Fruit fly (Drosophila melanogaster) whole organism, embryonic: ENCODE measurements around the gene ATPsynO.

ENCODE experiments used
- Atf6 ChIP-seq: fragments of 200-800 bp; sonication (Bioruptor generic); IDR thresholded peaks from 2 replicates; pipeline ENCODE4 v1.3.6; 2022; ENCODE audit warnings: missing biosample characterization, missing genetic modification characterization
- BEAF-32 ChIP-seq: fragments of 200-800 bp; sonication (Bioruptor generic); optimal IDR thresholded peaks from 3 replicates; lab custom pipeline; 2017; ENCODE audit warnings: missing biosample characterization, missing genetic modification characterization, mild to moderate bottlenecking, moderate library complexity, missing genetic modification reagents
- Bdp1 ChIP-seq: fragments of 200-800 bp; sonication (Bioruptor generic); optimal IDR thresholded peaks from 3 replicates; lab custom pipeline; 2016; ENCODE audit warnings: missing biosample characterization, missing genetic modification characterization
- Blimp-1 ChIP-seq: fragments of 200-800 bp; sonication (Bioruptor generic); optimal IDR thresholded peaks from 3 replicates; lab custom pipeline; 2018; ENCODE audit warnings: missing biosample characterization, missing genetic modification characterization, mild to moderate bottlenecking, moderate library complexity, missing genetic modification reagents
- BtbVII ChIP-seq: fragments of 200-800 bp; sonication (Bioruptor generic); optimal IDR thresholded peaks from 3 replicates; lab custom pipeline; 2017; ENCODE audit warnings: missing biosample characterization, mild to moderate bottlenecking, missing genetic modification characterization
- CG10147 ChIP-seq: fragments of 200-800 bp; sonication (Bioruptor generic); optimal IDR thresholded peaks from 2 replicates; lab custom pipeline; 2019; ENCODE audit warnings: missing biosample characterization, mild to moderate bottlenecking, missing genetic modification characterization, moderate library complexity
- CG11504 ChIP-seq: fragments of 200-800 bp; sonication (Bioruptor generic); optimal IDR thresholded peaks from 3 replicates; lab custom pipeline; 2019; ENCODE audit warnings: missing biosample characterization, mild to moderate bottlenecking, missing genetic modification characterization, moderate library complexity
- CG12299 ChIP-seq: fragments of 200-800 bp; sonication (Bioruptor generic); optimal IDR thresholded peaks from 2 replicates; lab custom pipeline; 2018; ENCODE audit warnings: missing biosample characterization, mild to moderate bottlenecking, missing genetic modification characterization
- CG12391 ChIP-seq: fragments of 200-800 bp; sonication (Bioruptor generic); optimal IDR thresholded peaks from 3 replicates; lab custom pipeline; 2018; ENCODE audit warnings: missing biosample characterization, mild to moderate bottlenecking, missing genetic modification characterization, moderate library complexity
- CG1602 ChIP-seq: fragments of 200-800 bp; sonication (Bioruptor generic); optimal IDR thresholded peaks from 3 replicates; lab custom pipeline; 2016; ENCODE audit warnings: missing biosample characterization, missing genetic modification characterization
- CG17359 ChIP-seq: fragments of 200-800 bp; sonication (Bioruptor generic); optimal IDR thresholded peaks from 3 replicates; lab custom pipeline; 2018; ENCODE audit warnings: missing biosample characterization, mild to moderate bottlenecking, missing genetic modification characterization, moderate library complexity
- CG17802 ChIP-seq: fragments of 200-800 bp; sonication (Bioruptor generic); optimal IDR thresholded peaks from 2 replicates; lab custom pipeline; 2018; ENCODE audit warnings: missing biosample characterization, mild to moderate bottlenecking, missing genetic modification characterization, moderate library complexity
- CG18011 ChIP-seq: fragments of 200-800 bp; sonication (Bioruptor generic); optimal IDR thresholded peaks from 2 replicates; lab custom pipeline; 2017; ENCODE audit warnings: missing biosample characterization, missing genetic modification characterization, mild to moderate bottlenecking, moderate library complexity, missing genotype
- CG18476 ChIP-seq: fragments of 200-800 bp; sonication (Bioruptor generic); optimal IDR thresholded peaks from 2 replicates; lab custom pipeline; 2016; ENCODE audit warnings: missing biosample characterization, mild to moderate bottlenecking, missing genetic modification characterization
- CG32532 ChIP-seq: fragments of 200-800 bp; sonication (Bioruptor generic); IDR thresholded peaks from 2 replicates; pipeline ENCODE4 v1.3.6; 2022; ENCODE audit warnings: missing biosample characterization, missing genetic modification characterization
- CG32772 ChIP-seq: fragments of 200-800 bp; sonication (Bioruptor generic); IDR thresholded peaks from 2 replicates; pipeline ENCODE4 v1.3.6; 2022; ENCODE audit warnings: missing biosample characterization, missing genetic modification characterization
- CG3847 ChIP-seq: fragments of 200-800 bp; sonication (Bioruptor generic); IDR thresholded peaks from 2 replicates; pipeline ENCODE4 v1.3.6; 2022; ENCODE audit warnings: missing biosample characterization, missing genetic modification characterization
- CG4730 ChIP-seq: fragments of 200-800 bp; sonication (Bioruptor generic); IDR thresholded peaks from 2 replicates; pipeline ENCODE4 v1.3.6; 2022; ENCODE audit warnings: missing biosample characterization, missing genetic modification characterization
- CG6175 ChIP-seq: fragments of 200-800 bp; sonication (Bioruptor generic); IDR thresholded peaks from 3 replicates; pipeline ENCODE4 v1.3.6; 2022; ENCODE audit warnings: missing biosample characterization, missing genetic modification characterization
- CG6254 ChIP-seq: fragments of 200-800 bp; sonication (Bioruptor generic); optimal IDR thresholded peaks from 3 replicates; lab custom pipeline; 2017; ENCODE audit warnings: mild to moderate bottlenecking, missing biosample characterization, missing genetic modification reagents, missing genetic modification characterization
- CG6654 ChIP-seq: fragments of 200-800 bp; sonication (Bioruptor generic); optimal IDR thresholded peaks from 2 replicates; lab custom pipeline; 2017; ENCODE audit warnings: missing biosample characterization, mild to moderate bottlenecking, missing genetic modification characterization
- CG8944 ChIP-seq: fragments of 200-800 bp; sonication (Bioruptor generic); optimal IDR thresholded peaks from 3 replicates; lab custom pipeline; 2016; ENCODE audit warnings: missing biosample characterization, missing genetic modification characterization
- Chrac-16 ChIP-seq: fragments of 200-800 bp; sonication (Bioruptor generic); optimal IDR thresholded peaks from 3 replicates; lab custom pipeline; 2016; ENCODE audit warnings: missing biosample characterization, missing genetic modification characterization
- Dip3 ChIP-seq: fragments of 200-800 bp; sonication (Bioruptor generic); optimal IDR thresholded peaks from 3 replicates; lab custom pipeline; 2016; ENCODE audit warnings: missing biosample characterization, missing genetic modification characterization
- Dll ChIP-seq: fragments of 200-800 bp; sonication (Bioruptor generic); IDR thresholded peaks from 4 replicates; pipeline ENCODE4 v1.3.6; 2022; ENCODE audit warnings: missing biosample characterization, missing genetic modification characterization; ENCODE audit not compliant: partially characterized antibody
- Doc2 ChIP-seq: fragments of 200-800 bp; sonication (Bioruptor generic); IDR thresholded peaks from 2 replicates; pipeline ENCODE4 v1.3.6; 2022; ENCODE audit warnings: missing biosample characterization, missing genetic modification characterization
- Elba2 ChIP-seq: fragments of 200-800 bp; sonication (Bioruptor generic); optimal IDR thresholded peaks from 3 replicates; lab custom pipeline; 2016; ENCODE audit warnings: missing biosample characterization, missing genetic modification characterization
- HLH4C ChIP-seq: fragments of 200-800 bp; sonication (Bioruptor generic); IDR thresholded peaks from 3 replicates; pipeline ENCODE4 v1.3.6; 2022; ENCODE audit warnings: missing biosample characterization, missing genetic modification characterization; ENCODE audit not compliant: partially characterized antibody
- MESR4 ChIP-seq: fragments of 200-800 bp; sonication (Bioruptor generic); optimal IDR thresholded peaks from 2 replicates; lab custom pipeline; 2018; ENCODE audit warnings: missing biosample characterization, mild to moderate bottlenecking, missing genetic modification characterization, moderate library complexity
- amos ChIP-seq: fragments of 200-800 bp; sonication (Bioruptor generic); IDR thresholded peaks from 2 replicates; pipeline ENCODE4 v1.3.6; 2022; ENCODE audit warnings: missing biosample characterization, missing genetic modification characterization; ENCODE audit not compliant: partially characterized antibody
- bbx ChIP-seq: fragments of 200-800 bp; sonication (Bioruptor generic); IDR thresholded peaks from 2 replicates; pipeline ENCODE4 v1.3.6; 2022; ENCODE audit warnings: missing biosample characterization, missing genetic modification characterization; ENCODE audit not compliant: partially characterized antibody
- cato ChIP-seq: fragments of 200-800 bp; sonication (Bioruptor generic); optimal IDR thresholded peaks from 2 replicates; lab custom pipeline; 2016; ENCODE audit warnings: missing biosample characterization, missing genetic modification characterization, borderline replicate concordance
- disco-r ChIP-seq: fragments of 200-800 bp; sonication (Bioruptor generic); optimal IDR thresholded peaks from 2 replicates; lab custom pipeline; 2016; ENCODE audit warnings: missing biosample characterization, missing genetic modification characterization
- dmrt99B ChIP-seq: fragments of 200-800 bp; sonication (Bioruptor generic); optimal IDR thresholded peaks from 2 replicates; lab custom pipeline; 2018; ENCODE audit warnings: missing biosample characterization, mild to moderate bottlenecking, missing genetic modification characterization, moderate library complexity
- dpn ChIP-seq, 2 experiments: fragments of 200-800 bp; sonication (Bioruptor generic); optimal IDR thresholded peaks; 3 replicates each; lab custom pipeline; 2016; ENCODE audit warnings: missing biosample characterization in 2 of 2, missing genetic modification characterization in 2 of 2
- esg ChIP-seq: fragments of 200-800 bp; sonication (Bioruptor generic); conservative IDR thresholded peaks from 2 replicates; pipeline ENCODE4 v1.3.6; 2022; ENCODE audit warnings: missing biosample characterization, missing genetic modification characterization
- eve ChIP-seq, 2 experiments: fragments of >200 bp; optimal IDR thresholded peaks; 2 replicates each; lab custom pipeline; 2017; ENCODE audit warnings: missing biosample characterization in 2 of 2, missing genetic modification characterization in 2 of 2
- ham ChIP-seq: fragments of 200-800 bp; sonication (Bioruptor generic); IDR thresholded peaks from 2 replicates; pipeline ENCODE4 v1.3.6; 2022; ENCODE audit warnings: missing biosample characterization, missing genetic modification characterization
- pb ChIP-seq: fragments of 200-800 bp; sonication (Bioruptor generic); optimal IDR thresholded peaks from 3 replicates; lab custom pipeline; 2016; ENCODE audit warnings: missing biosample characterization, missing genetic modification characterization
- scrt ChIP-seq: fragments of 200-800 bp; sonication (Bioruptor generic); optimal IDR thresholded peaks from 2 replicates; lab custom pipeline; 2018; ENCODE audit warnings: missing biosample characterization, mild to moderate bottlenecking, missing genetic modification characterization, moderate library complexity
- slou ChIP-seq: fragments of 200-800 bp; sonication (Bioruptor generic); optimal IDR thresholded peaks from 3 replicates; lab custom pipeline; 2016; ENCODE audit warnings: missing biosample characterization, missing genetic modification characterization
- tll ChIP-seq, 2 experiments: fragments of 200-800 bp in 1 of 2; fragments of >200 bp in 1 of 2; sonication (Bioruptor generic) in 1 of 2; optimal IDR thresholded peaks; 2 replicates each; lab custom pipeline; 2017 to 2019; ENCODE audit warnings: missing biosample characterization in 2 of 2, missing genetic modification characterization in 2 of 2, mild to moderate bottlenecking in 1 of 2, moderate library complexity in 1 of 2
- toy ChIP-seq: fragments of 200-800 bp; sonication (Bioruptor generic); IDR thresholded peaks from 2 replicates; pipeline ENCODE4 v1.3.6; 2022; ENCODE audit warnings: missing biosample characterization, missing genetic modification characterization
- tx ChIP-seq: fragments of 200-800 bp; sonication (Bioruptor generic); optimal IDR thresholded peaks from 2 replicates; lab custom pipeline; 2016; ENCODE audit warnings: missing biosample characterization, missing genetic modification characterization
- usp ChIP-seq: fragments of >200 bp; optimal IDR thresholded peaks from 2 replicates; lab custom pipeline; 2017; ENCODE audit warnings: missing biosample characterization, missing genetic modification characterization
- wek ChIP-seq: fragments of 200-800 bp; sonication (Bioruptor generic); optimal IDR thresholded peaks from 3 replicates; lab custom pipeline; 2018; ENCODE audit warnings: missing biosample characterization, mild to moderate bottlenecking, missing genetic modification characterization, moderate library complexity
- wor ChIP-seq: fragments of 200-800 bp; sonication (Bioruptor generic); IDR thresholded peaks from 2 replicates; pipeline ENCODE4 v1.3.6; 2022; ENCODE audit warnings: missing biosample characterization, missing genetic modification characterization
- zfh2 ChIP-seq: fragments of 200-800 bp; sonication (Bioruptor generic); optimal IDR thresholded peaks from 2 replicates; lab custom pipeline; 2016; ENCODE audit warnings: missing biosample characterization, missing genetic modification characterization

ATPsynO gene

DNA sequence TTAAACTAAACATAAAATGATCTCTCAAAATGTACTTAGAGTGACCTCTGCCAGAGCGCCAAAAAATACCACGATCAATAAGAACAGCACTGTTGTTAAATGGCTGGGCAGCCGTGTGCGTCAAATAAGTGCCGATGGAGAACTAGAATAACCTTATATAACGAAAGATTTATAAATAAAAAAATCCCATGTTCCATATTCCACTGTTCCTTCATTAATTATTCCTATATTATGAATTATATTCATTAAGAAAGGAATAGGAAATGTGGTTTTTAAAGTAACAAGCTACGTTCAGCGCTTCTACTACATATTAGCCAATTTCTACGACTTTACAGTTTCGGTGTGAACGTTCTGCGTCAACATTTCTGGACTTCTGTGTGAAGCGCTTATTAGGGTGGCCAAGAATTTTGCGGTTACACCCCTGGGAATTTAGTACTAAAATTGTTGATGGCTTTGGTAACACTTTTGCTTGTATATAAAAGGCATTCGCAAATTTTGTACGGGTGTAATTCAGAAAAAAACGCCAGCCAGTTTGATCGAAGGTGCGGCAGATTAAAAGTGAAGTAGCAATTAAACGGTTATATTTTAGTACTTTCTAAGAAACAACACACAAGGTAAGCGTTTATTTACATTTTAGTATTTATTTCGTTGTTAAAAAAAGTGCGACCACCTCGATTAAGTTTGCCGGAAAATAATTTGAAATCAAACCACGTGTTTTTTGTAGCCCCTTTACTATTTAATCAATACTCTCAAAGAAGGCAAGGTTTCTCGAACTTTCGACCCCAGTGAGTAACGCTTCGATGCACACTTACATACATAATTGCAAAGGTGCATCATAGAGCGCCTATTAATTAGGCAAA lies 23.0 kb upstream of the ATPsynO start, which contains the start of the genes tefu and Hsc70-4 (continued):
- TF ChIP-seq CG8944 (peak; percentile 48), wek (no peak), CG4730 (GFP tag; lab: Robert Waterston, UW) (peak; percentile 63), slou (GFP tag; lab: Kevin White, UChicago) (peak; percentile 81), Blimp-1 (GFP tag; lab: Kevin White, UChicago) (no peak), tll (GFP tag; optimal IDR thresholded peaks at IDR 0.05; lab: Kevin White, UChicago) (peak; percentile 14 to 93), pb (GFP tag; lab: Kevin White, UChicago) (no peak), esg (GFP tag; lab: Robert Waterston, UW) (peak; percentile 74), Atf6 (GFP tag; lab: Robert Waterston, UW) (peak; percentile 73), Elba2 (GFP tag; lab: Kevin White, UChicago) (peak; percentile 88), dpn (GFP tag; optimal IDR thresholded peaks at IDR 0.05; lab: Kevin White, UChicago) (peak; percentile 79 to 83), BEAF-32 (GFP tag; lab: Kevin White, UChicago) (peak; percentile 58), Dll (no peak), CG1602 (GFP tag; lab: Kevin White, UChicago) (peak; percentile 86), CG6254 (peak; percentile 1), tx (GFP tag; lab: Kevin White, UChicago) (peak; percentile 60), Doc2 (GFP tag; lab: Robert Waterston, UW) (no peak), CG32532 (GFP tag; lab: Robert Waterston, UW) (peak; percentile 80), CG18476 (GFP tag; lab: Kevin White, UChicago) (peak; percentile 33), CG6654 (peak; percentile 56), CG12391 (tag; lab: Kevin White, UChicago) (peak; percentile 86), scrt (peak; percentile 30), HLH4C (GFP tag; lab: Robert Waterston, UW) (peak; percentile 11; the same call in 1 of the 3 replicates), disco-r (GFP tag; lab: Kevin White, UChicago) (no peak), Chrac-16 (peak; percentile 81), dmrt99B (peak; percentile 33), Bdp1 (GFP tag; lab: Kevin White, UChicago) (peak; percentile 57), CG17802 (tag; lab: Kevin White, UChicago) (peak; percentile 97), wor (GFP tag; lab: Robert Waterston, UW) (peak; percentile 60), CG18011 (no peak), zfh2 (peak; percentile 81), bbx (no peak), eve (GFP tag; optimal IDR thresholded peaks at IDR 0.05; lab: Kevin White, UChicago) (no peak), CG3847 (peak; percentile 88), cato (GFP tag; lab: Kevin White, UChicago) (peak; percentile 37), Dip3 (GFP tag; lab: Kevin White, UChicago) (peak; percentile 77), ham (GFP tag; lab: Robert Waterston, UW) (peak; percentile 52; the same call in 1 of the 2 replicates), BtbVII (GFP tag; lab: Kevin White, UChicago) (peak; percentile 11), CG10147 (GFP tag; lab: Kevin White, UChicago) (no peak), MESR4 (GFP tag; lab: Kevin White, UChicago) (peak; percentile 61), amos (GFP tag; lab: Robert Waterston, UW) (peak; percentile 51; the same call in 1 of the 2 replicates), CG11504 (tag; lab: Kevin White, UChicago) (no peak), CG32772 (peak; percentile 76), toy (GFP tag; lab: Robert Waterston, UW) (no peak), CG17359 (tag; lab: Kevin White, UChicago) (peak; percentile 58), usp (GFP tag; lab: Kevin White, UChicago) (no peak), CG12299 (peak; percentile 27), CG6175 (GFP tag; lab: Robert Waterston, UW) (peak; percentile 66; the same call in 2 of the 3 replicates)
